Worm (Caenorhabditis elegans) whole organism, early embryonic: ENCODE measurements around the gene ZK546.5.
"Not testable (repeated sequence)": the region's sequence is repeated elsewhere in the genome, so short reads cannot be mapped to it uniquely, and the experiment has no call there.

Source experiments
- B0310.2 ChIP-seq: sonication (generic microtip); optimal IDR thresholded peaks from 2 replicates; lab custom pipeline; 2016; ENCODE audit warnings: mild to moderate bottlenecking, missing genetic modification characterization, missing compliant biosample characterization
- F13C5.2 ChIP-seq: sonication (generic microtip); optimal IDR thresholded peaks from 2 replicates; lab custom pipeline; 2017; ENCODE audit warnings: mild to moderate bottlenecking, missing genetic modification characterization, inconsistent platforms, missing compliant biosample characterization
- aly-1 ChIP-seq: sonication (generic microtip); optimal IDR thresholded peaks from 2 replicates; lab custom pipeline; 2016; ENCODE audit warnings: missing genetic modification characterization, missing compliant biosample characterization
- ama-1 ChIP-seq: fragments of 150-350 bp; optimal IDR thresholded peaks from 2 replicates; lab custom pipeline; 2014
- ceh-13 ChIP-seq: fragments of 200-800 bp; sonication (Bioruptor generic); optimal IDR thresholded peaks from 2 replicates; lab custom pipeline; 2018; ENCODE audit warnings: mild to moderate bottlenecking, missing genetic modification characterization, missing compliant biosample characterization
- ceh-36 ChIP-seq: sonication (generic microtip); optimal IDR thresholded peaks from 2 replicates; lab custom pipeline; 2016; ENCODE audit warnings: missing genetic modification characterization, inconsistent platforms, missing compliant biosample characterization
- ets-7 ChIP-seq: sonication (generic microtip); optimal IDR thresholded peaks from 2 replicates; lab custom pipeline; 2016; ENCODE audit warnings: missing genotype, missing genetic modification characterization, missing compliant biosample characterization
- flt-1 ChIP-seq: fragments of 200-800 bp; sonication (Bioruptor generic); IDR thresholded peaks from 2 replicates; pipeline ENCODE4 v1.3.6; 2022; ENCODE audit warnings: missing genetic modification characterization, missing compliant biosample characterization
- hmbx-1 ChIP-seq: sonication (generic microtip); optimal IDR thresholded peaks from 2 replicates; lab custom pipeline; 2016; ENCODE audit warnings: mild to moderate bottlenecking, missing genetic modification characterization, missing compliant biosample characterization
- hmg-4 ChIP-seq: fragments of 200-800 bp; sonication (Bioruptor generic); optimal IDR thresholded peaks from 2 replicates; lab custom pipeline; 2018; ENCODE audit warnings: mild to moderate bottlenecking, missing genetic modification characterization, missing compliant biosample characterization
- hnd-1 ChIP-seq: sonication (generic microtip); optimal IDR thresholded peaks from 2 replicates; lab custom pipeline; 2016; ENCODE audit warnings: missing genetic modification characterization, missing compliant biosample characterization
- pes-1 ChIP-seq: fragments of 200-800 bp; sonication (Bioruptor generic); IDR thresholded peaks from 2 replicates; pipeline ENCODE4 v1.3.6; 2022; ENCODE audit warnings: missing genetic modification reagents, missing genetic modification characterization, missing compliant biosample characterization
- scrt-1 ChIP-seq: fragments of 200-800 bp; sonication (Bioruptor generic); IDR thresholded peaks from 2 replicates; pipeline ENCODE4 v1.3.6; 2022; ENCODE audit warnings: missing genetic modification characterization, missing compliant biosample characterization
- sea-1 ChIP-seq: fragments of 200-800 bp; sonication (Bioruptor generic); conservative IDR thresholded peaks from 2 replicates; pipeline ENCODE4 v1.3.6; 2022; ENCODE audit warnings: missing genetic modification characterization, missing compliant biosample characterization
- tbx-11 ChIP-seq: fragments of 200-800 bp; sonication (Bioruptor generic); IDR thresholded peaks from 2 replicates; pipeline ENCODE4 v1.3.6; 2022; ENCODE audit warnings: missing genetic modification characterization, missing compliant biosample characterization
- tbx-37 ChIP-seq: fragments of 200-800 bp; sonication (Bioruptor generic); conservative IDR thresholded peaks from 2 replicates; pipeline ENCODE4 v1.3.6; 2022; ENCODE audit warnings: missing genetic modification reagents, missing genetic modification characterization, missing compliant biosample characterization
- tra-4 ChIP-seq: sonication (generic microtip); optimal IDR thresholded peaks from 2 replicates; lab custom pipeline; 2017; ENCODE audit warnings: missing genetic modification characterization, missing compliant biosample characterization

ZK546.5 gene

ce11 chrII:4902035-4902434 is 33.6 kb upstream of the ZK546.5 start, which contains the start of gene R05F9.9:
R05F9.9 (minus strand) TSS chrII:4902100.
- TF ChIP-seq ets-7 (tag; lab: Kevin White, UChicago), result no peak

DNA sequence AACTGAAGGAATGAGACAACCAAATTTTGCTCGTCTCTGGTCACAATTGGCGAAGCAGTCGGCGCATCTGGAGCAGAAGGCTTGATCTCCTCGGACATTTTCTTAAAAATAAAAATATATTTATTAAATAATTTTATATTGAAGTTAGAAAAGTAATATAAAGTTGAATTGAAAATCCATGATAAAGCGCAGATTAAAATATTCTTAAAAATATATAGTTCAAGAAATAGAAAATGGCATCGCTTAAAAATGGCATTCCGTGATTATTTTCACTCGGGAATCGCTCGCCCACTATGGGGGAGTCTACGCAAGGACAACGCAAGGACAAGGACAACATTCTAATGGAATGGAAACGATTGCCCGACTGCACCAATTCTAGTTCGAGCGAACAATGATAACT is 31.9 kb upstream of the ZK546.5 start, which contains the start of gene sgt-1:
Gene sgt-1, minus strand, starts transcription at position 101 of the 400 bp plus-strand sequence.
- not testable (repeated sequence) for TF ChIP-seq hmg-4 (GFP tag; lab: Kevin White, UChicago); sea-1; scrt-1 (GFP tag; lab: Robert Waterston, UW)

DNA sequence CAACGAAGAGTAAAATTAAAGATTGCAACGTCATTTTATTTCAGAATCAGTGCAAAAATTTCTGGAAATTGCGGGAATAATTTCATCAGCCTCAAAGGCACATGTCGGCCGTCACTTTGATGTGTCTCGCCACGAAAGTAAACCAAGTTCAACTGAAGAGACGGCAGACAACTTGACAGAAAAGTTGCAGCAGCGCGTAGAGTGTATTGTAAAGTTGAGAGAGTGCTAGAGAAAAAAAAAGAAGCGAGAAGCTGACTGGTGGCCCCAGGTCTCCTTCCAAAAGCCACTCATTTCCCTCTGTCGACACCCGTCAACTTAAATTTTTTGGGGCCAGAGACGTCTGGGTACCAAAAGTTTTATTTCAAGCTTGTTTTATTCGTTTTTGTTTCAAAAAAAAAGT is 31.3 kb upstream of the ZK546.5 start:
- no peak for TF ChIP-seq B0310.2 (tag; lab: Kevin White, UChicago)
- peak; percentile 3 for TF ChIP-seq F13C5.2 (tag; lab: Kevin White, UChicago)

ce11 chrII:4904778-4905177 is 30.8 kb upstream of the ZK546.5 start, which contains the start of gene btbd-10:
btbd-10 (plus strand) TSS chrII:4905008.
- no peak for TF ChIP-seq pes-1 (GFP tag; lab: Robert Waterston, UW)
- TF ChIP-seq scrt-1 (GFP tag; lab: Robert Waterston, UW), result no peak
- no peak for TF ChIP-seq ceh-36 (tag; lab: Kevin White, UChicago)
- no peak for TF ChIP-seq hnd-1 (tag; lab: Kevin White, UChicago)
- TF ChIP-seq F13C5.2 (tag; lab: Kevin White, UChicago), result no peak
- no peak for TF ChIP-seq ceh-13 (GFP tag; lab: Kevin White, UChicago)
- no peak for TF ChIP-seq tra-4 (tag; lab: Kevin White, UChicago)
- no peak for TF ChIP-seq B0310.2 (tag; lab: Kevin White, UChicago)
- no peak for TF ChIP-seq ets-7 (tag; lab: Kevin White, UChicago)
- no peak for TF ChIP-seq sea-1

DNA sequence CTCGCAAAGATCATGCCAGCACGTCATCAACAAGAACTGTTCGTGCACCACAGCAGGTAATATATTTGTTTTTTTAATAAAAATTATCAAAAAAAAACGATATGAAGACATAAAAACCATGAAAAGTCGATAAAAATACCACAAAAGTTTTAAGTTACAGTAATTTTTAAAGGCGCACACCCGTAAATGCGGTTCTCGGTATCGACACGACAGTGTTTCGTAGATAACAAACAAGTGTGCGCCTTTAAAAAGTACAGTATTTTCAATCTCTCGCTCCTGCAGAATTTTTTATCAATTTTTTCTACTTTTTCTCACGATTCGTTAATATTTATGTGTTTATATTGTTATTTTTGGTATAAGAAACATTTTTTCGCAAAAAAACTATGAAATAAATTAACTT is 30.3 kb upstream of the ZK546.5 start:
- no peak for TF ChIP-seq ceh-36 (tag; lab: Kevin White, UChicago)
- TF ChIP-seq hmg-4 (GFP tag; lab: Kevin White, UChicago), result no peak
- no peak for TF ChIP-seq B0310.2 (tag; lab: Kevin White, UChicago)
- TF ChIP-seq tbx-11, result no peak
- no peak for TF ChIP-seq hnd-1 (tag; lab: Kevin White, UChicago)
- no peak for TF ChIP-seq aly-1 (tag; lab: Kevin White, UChicago)
- no peak for TF ChIP-seq F13C5.2 (tag; lab: Kevin White, UChicago)
- no peak for TF ChIP-seq sea-1
- TF ChIP-seq tbx-37, result no peak
- TF ChIP-seq ceh-13 (GFP tag; lab: Kevin White, UChicago), result no peak
- TF ChIP-seq tra-4 (tag; lab: Kevin White, UChicago), result no peak
- TF ChIP-seq flt-1 (GFP tag; lab: Robert Waterston, UW), result no peak
- no peak for TF ChIP-seq hmbx-1 (tag; lab: Kevin White, UChicago)
- TF ChIP-seq ets-7 (tag; lab: Kevin White, UChicago), result no peak
- TF ChIP-seq ama-1 (lab: Kevin White, UChicago), result no peak
- no peak for TF ChIP-seq pes-1 (GFP tag; lab: Robert Waterston, UW)
- no peak for TF ChIP-seq scrt-1 (GFP tag; lab: Robert Waterston, UW)

DNA sequence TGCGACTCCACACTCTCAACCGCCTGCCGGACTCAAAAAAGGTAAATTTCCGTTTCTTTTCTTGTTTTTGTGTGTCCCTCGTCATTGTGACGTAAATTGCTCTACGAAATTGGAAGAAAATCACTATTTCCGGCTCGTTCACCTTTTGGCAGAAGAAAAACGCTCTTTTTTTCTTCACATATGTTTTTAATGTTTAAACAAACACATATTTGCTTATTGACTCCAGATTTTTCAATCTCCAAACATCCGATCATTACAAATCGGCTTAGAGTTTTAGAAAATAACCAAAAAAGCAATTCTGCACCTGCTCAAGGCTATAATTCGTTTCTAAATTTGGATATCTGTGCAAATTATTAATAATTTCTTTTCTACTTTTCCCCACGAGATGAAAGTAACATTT is 29.7 kb upstream of the ZK546.5 start:
- TF ChIP-seq flt-1 (GFP tag; lab: Robert Waterston, UW) (no peak), pes-1 (GFP tag; lab: Robert Waterston, UW) (no peak), ets-7 (tag; lab: Kevin White, UChicago) (no peak), ama-1 (lab: Kevin White, UChicago) (no peak), ceh-13 (GFP tag; lab: Kevin White, UChicago) (no peak), tra-4 (tag; lab: Kevin White, UChicago) (no peak), B0310.2 (tag; lab: Kevin White, UChicago) (no peak), hmg-4 (GFP tag; lab: Kevin White, UChicago) (no peak)

- TF ChIP-seq aly-1 (tag; lab: Kevin White, UChicago) (no peak), hmg-4 (GFP tag; lab: Kevin White, UChicago) (no peak), pes-1 (GFP tag; lab: Robert Waterston, UW) (no peak), tra-4 (tag; lab: Kevin White, UChicago) (no peak), flt-1 (GFP tag; lab: Robert Waterston, UW) (no peak), scrt-1 (GFP tag; lab: Robert Waterston, UW) (no peak), ceh-36 (tag; lab: Kevin White, UChicago) (no peak), ama-1 (lab: Kevin White, UChicago) (no peak), ets-7 (tag; lab: Kevin White, UChicago) (no peak), tbx-11 (no peak), sea-1 (no peak), F13C5.2 (tag; lab: Kevin White, UChicago) (no peak), hnd-1 (tag; lab: Kevin White, UChicago) (no peak), B0310.2 (tag; lab: Kevin White, UChicago) (no peak), tbx-37 (no peak), ceh-13 (GFP tag; lab: Kevin White, UChicago) (no peak)
These were observed 27.5 kb upstream of the ZK546.5 start for ce11 chrII:4908160-4908559.

DNA sequence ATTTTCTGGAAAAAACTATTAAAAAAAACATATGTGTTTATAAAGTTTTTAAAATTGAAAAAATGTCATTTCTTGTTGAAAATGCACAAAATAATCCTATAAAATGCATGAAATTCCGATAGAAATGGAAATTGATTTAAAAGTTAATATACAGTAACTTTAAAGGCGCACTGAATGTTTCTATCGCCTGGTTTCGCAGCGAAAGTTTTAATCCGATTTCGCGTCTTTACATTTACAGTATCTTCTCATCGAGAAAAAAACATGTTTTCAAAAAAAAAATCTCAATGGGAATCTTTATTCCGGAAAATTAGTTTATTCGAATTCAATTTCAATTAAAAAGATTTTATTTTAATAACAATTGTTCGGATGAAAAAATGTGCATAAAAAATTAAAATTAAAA is 21.4 kb upstream of the ZK546.5 start, which contains the start of gene R05F9.11:
Gene R05F9.11, minus strand, starts transcription at position 5 of the 400 bp plus-strand sequence.
- TF ChIP-seq flt-1 (GFP tag; lab: Robert Waterston, UW), result no peak
- TF ChIP-seq hnd-1 (tag; lab: Kevin White, UChicago), result no peak
- TF ChIP-seq aly-1 (tag; lab: Kevin White, UChicago), result no peak
- TF ChIP-seq ceh-13 (GFP tag; lab: Kevin White, UChicago), result no peak
- no peak for TF ChIP-seq scrt-1 (GFP tag; lab: Robert Waterston, UW)
- no peak for TF ChIP-seq pes-1 (GFP tag; lab: Robert Waterston, UW)
- TF ChIP-seq hmg-4 (GFP tag; lab: Kevin White, UChicago), result no peak
- TF ChIP-seq hmbx-1 (tag; lab: Kevin White, UChicago), result no peak
- TF ChIP-seq tra-4 (tag; lab: Kevin White, UChicago), result no peak
- TF ChIP-seq ets-7 (tag; lab: Kevin White, UChicago), result no peak
- no peak for TF ChIP-seq sea-1
- TF ChIP-seq tbx-37, result no peak
- TF ChIP-seq F13C5.2 (tag; lab: Kevin White, UChicago), result no peak
- TF ChIP-seq B0310.2 (tag; lab: Kevin White, UChicago), result no peak
- no peak for TF ChIP-seq ceh-36 (tag; lab: Kevin White, UChicago)
- no peak for TF ChIP-seq ama-1 (lab: Kevin White, UChicago)
- no peak for TF ChIP-seq tbx-11
